Fruit fly (Drosophila melanogaster) whole organism, embryonic: ENCODE data around the gene Ppat-Dpck.

Experiments
- Atf3 ChIP-seq: fragments of 200-800 bp; sonication (Bioruptor generic); optimal IDR thresholded peaks from 3 replicates; lab custom pipeline; 2016; ENCODE audit warnings: missing biosample characterization, missing genetic modification characterization
- B-H2 ChIP-seq: fragments of 200-800 bp; sonication (Bioruptor generic); optimal IDR thresholded peaks from 2 replicates; lab custom pipeline; 2018; ENCODE audit warnings: missing biosample characterization, mild to moderate bottlenecking, missing genetic modification characterization
- Bdp1 ChIP-seq: fragments of 200-800 bp; sonication (Bioruptor generic); optimal IDR thresholded peaks from 3 replicates; lab custom pipeline; 2016; ENCODE audit warnings: missing biosample characterization, missing genetic modification characterization
- CG11696 ChIP-seq: fragments of 200-800 bp; sonication (Bioruptor generic); IDR thresholded peaks from 2 replicates; pipeline ENCODE4 v1.3.6; 2022; ENCODE audit warnings: missing biosample characterization, missing genetic modification characterization
- CG13775 ChIP-seq: fragments of 200-800 bp; sonication (Bioruptor generic); optimal IDR thresholded peaks from 3 replicates; lab custom pipeline; 2017; ENCODE audit warnings: missing biosample characterization, mild to moderate bottlenecking, missing genetic modification characterization
- CG14667 ChIP-seq: fragments of 200-800 bp; sonication (Bioruptor generic); IDR thresholded peaks from 2 replicates; pipeline ENCODE4 v1.3.6; 2022; ENCODE audit warnings: missing biosample characterization, missing genetic modification characterization
- CG14710 ChIP-seq: fragments of 200-800 bp; sonication (Bioruptor generic); optimal IDR thresholded peaks from 3 replicates; lab custom pipeline; 2019; ENCODE audit warnings: missing biosample characterization, mild to moderate bottlenecking, missing genetic modification characterization, moderate library complexity
- CG1602 ChIP-seq: fragments of 200-800 bp; sonication (Bioruptor generic); optimal IDR thresholded peaks from 3 replicates; lab custom pipeline; 2016; ENCODE audit warnings: missing biosample characterization, missing genetic modification characterization
- CG1603 ChIP-seq: fragments of 200-800 bp; sonication (Bioruptor generic); optimal IDR thresholded peaks from 2 replicates; lab custom pipeline; 2019; ENCODE audit warnings: missing biosample characterization, mild to moderate bottlenecking, missing genetic modification characterization, moderate library complexity
- CG17359 ChIP-seq: fragments of 200-800 bp; sonication (Bioruptor generic); optimal IDR thresholded peaks from 3 replicates; lab custom pipeline; 2018; ENCODE audit warnings: missing biosample characterization, mild to moderate bottlenecking, missing genetic modification characterization, moderate library complexity
- CG18011 ChIP-seq: fragments of 200-800 bp; sonication (Bioruptor generic); optimal IDR thresholded peaks from 2 replicates; lab custom pipeline; 2017; ENCODE audit warnings: missing biosample characterization, missing genetic modification characterization, mild to moderate bottlenecking, moderate library complexity, missing genotype
- CG34376 ChIP-seq: fragments of 200-800 bp; sonication (Bioruptor generic); optimal IDR thresholded peaks from 2 replicates; lab custom pipeline; 2018; ENCODE audit warnings: missing biosample characterization, mild to moderate bottlenecking, missing genetic modification characterization
- CG3838 ChIP-seq: fragments of 200-800 bp; sonication (Bioruptor generic); optimal IDR thresholded peaks from 3 replicates; lab custom pipeline; 2016; ENCODE audit warnings: missing biosample characterization, missing genetic modification characterization
- CG4328 ChIP-seq: fragments of 200-800 bp; sonication (Bioruptor generic); optimal IDR thresholded peaks from 3 replicates; lab custom pipeline; 2017; ENCODE audit warnings: missing biosample characterization, missing genetic modification reagents, missing genetic modification characterization
- CG4707 ChIP-seq: fragments of 200-800 bp; sonication (Bioruptor generic); optimal IDR thresholded peaks from 2 replicates; lab custom pipeline; 2018; ENCODE audit warnings: missing biosample characterization, mild to moderate bottlenecking, missing genetic modification characterization, moderate library complexity
- CG7556 ChIP-seq: fragments of 200-800 bp; sonication (Bioruptor generic); optimal IDR thresholded peaks from 2 replicates; lab custom pipeline; 2017; ENCODE audit warnings: missing biosample characterization, mild to moderate bottlenecking, missing genetic modification characterization
- CG8388 ChIP-seq: fragments of 200-800 bp; sonication (Bioruptor generic); optimal IDR thresholded peaks from 2 replicates; lab custom pipeline; 2019; ENCODE audit warnings: missing biosample characterization, mild to moderate bottlenecking, missing genetic modification characterization, moderate library complexity
- CHES-1-like ChIP-seq: fragments of 200-800 bp; sonication (Bioruptor generic); optimal IDR thresholded peaks from 2 replicates; lab custom pipeline; 2016; ENCODE audit warnings: missing biosample characterization, missing genetic modification characterization
- D19B ChIP-seq: fragments of 200-800 bp; sonication (Bioruptor generic); optimal IDR thresholded peaks from 2 replicates; lab custom pipeline; 2017; ENCODE audit warnings: missing biosample characterization, mild to moderate bottlenecking, missing genetic modification characterization
- Drgx ChIP-seq: fragments of 200-800 bp; sonication (Bioruptor generic); IDR thresholded peaks from 2 replicates; pipeline ENCODE4 v1.3.6; 2022; ENCODE audit warnings: missing biosample characterization, missing genetic modification characterization
- Ets97D ChIP-seq: fragments of 200-800 bp; sonication (Bioruptor generic); optimal IDR thresholded peaks from 3 replicates; lab custom pipeline; 2016; ENCODE audit warnings: missing biosample characterization, missing genetic modification characterization
- Hand ChIP-seq: fragments of 200-800 bp; sonication (Bioruptor generic); optimal IDR thresholded peaks from 2 replicates; lab custom pipeline; 2017; ENCODE audit warnings: mild to moderate bottlenecking, missing biosample characterization, missing genetic modification reagents, missing genetic modification characterization
- Mes4 ChIP-seq: fragments of 200-800 bp; sonication (Bioruptor generic); optimal IDR thresholded peaks from 2 replicates; lab custom pipeline; 2016; ENCODE audit warnings: missing biosample characterization, missing genetic modification characterization
- Nf-YB ChIP-seq: fragments of 200-800 bp; sonication (Bioruptor generic); optimal IDR thresholded peaks from 3 replicates; lab custom pipeline; 2019; ENCODE audit warnings: missing biosample characterization, mild to moderate bottlenecking, missing genetic modification characterization, moderate library complexity
- Optix ChIP-seq: fragments of 200-800 bp; sonication (Bioruptor generic); IDR thresholded peaks from 3 replicates; pipeline ENCODE4 v1.3.6; 2022; ENCODE audit warnings: missing biosample characterization, missing genetic modification characterization
- Pdp1 ChIP-seq, 2 experiments: fragments of 200-800 bp; sonication (Bioruptor generic); optimal IDR thresholded peaks; 3 replicates each; lab custom pipeline; 2016; ENCODE audit warnings: missing biosample characterization in 2 of 2, missing genetic modification characterization in 2 of 2, mild to moderate bottlenecking in 1 of 2, moderate library complexity in 1 of 2
- Sox102F ChIP-seq: fragments of 200-800 bp; sonication (Bioruptor generic); optimal IDR thresholded peaks from 2 replicates; lab custom pipeline; 2018; ENCODE audit warnings: missing biosample characterization, mild to moderate bottlenecking, missing genetic modification characterization, moderate library complexity
- TFAM ChIP-seq: fragments of 200-800 bp; sonication (Bioruptor generic); optimal IDR thresholded peaks from 2 replicates; lab custom pipeline; 2017; ENCODE audit warnings: missing biosample characterization, missing genetic modification characterization, inconsistent platforms
- Trl ChIP-seq, 3 experiments: fragments of >200 bp in 2 of 3; fragments of 200-800 bp in 1 of 3; sonication (Bioruptor generic) in 1 of 3; optimal IDR thresholded peaks; 2 replicates in 1 of 3; 3 replicates in 2 of 3; lab custom pipeline; 2016 to 2017; ENCODE audit warnings: missing biosample characterization in 1 of 3, missing genetic modification characterization in 1 of 3
- ash1 ChIP-seq: fragments of 200-800 bp; sonication (Bioruptor generic); optimal IDR thresholded peaks from 2 replicates; lab custom pipeline; 2018; ENCODE audit warnings: missing biosample characterization, mild to moderate bottlenecking, missing genetic modification characterization
- cg ChIP-seq: fragments of 200-800 bp; sonication (Bioruptor generic); optimal IDR thresholded peaks from 3 replicates; lab custom pipeline; 2019; ENCODE audit warnings: missing biosample characterization, mild to moderate bottlenecking, missing genetic modification characterization, moderate library complexity
- chif ChIP-seq, 2 experiments: fragments of 200-800 bp; sonication (Bioruptor generic); optimal IDR thresholded peaks; 3 replicates each; lab custom pipeline; 2016; ENCODE audit warnings: missing biosample characterization in 2 of 2, missing genetic modification characterization in 2 of 2
- chm ChIP-seq: fragments of 200-800 bp; sonication (Bioruptor generic); IDR thresholded peaks from 2 replicates; pipeline ENCODE4 v1.3.6; 2022; ENCODE audit warnings: missing biosample characterization, missing genetic modification characterization
- cwo ChIP-seq: fragments of 200-800 bp; sonication (Bioruptor generic); optimal IDR thresholded peaks from 3 replicates; lab custom pipeline; 2017; ENCODE audit warnings: missing biosample characterization, missing genetic modification characterization, mild to moderate bottlenecking, moderate library complexity, missing genetic modification reagents
- eyg ChIP-seq: fragments of 200-800 bp; sonication (Bioruptor generic); optimal IDR thresholded peaks from 3 replicates; lab custom pipeline; 2016; ENCODE audit warnings: missing biosample characterization, missing genetic modification characterization
- fu2 ChIP-seq: fragments of 200-800 bp; sonication (Bioruptor generic); optimal IDR thresholded peaks from 2 replicates; lab custom pipeline; 2016; ENCODE audit warnings: missing biosample characterization, missing genetic modification characterization
- insv ChIP-seq, 2 experiments: fragments of 200-800 bp; sonication (Bioruptor generic); optimal IDR thresholded peaks; 3 replicates each; lab custom pipeline; 2016 to 2018; ENCODE audit warnings: missing biosample characterization in 2 of 2, missing genetic modification characterization in 2 of 2
- klu ChIP-seq: fragments of 200-800 bp; sonication (Bioruptor generic); IDR thresholded peaks from 2 replicates; pipeline ENCODE4 v1.3.6; 2022; ENCODE audit warnings: missing biosample characterization, missing genetic modification characterization
- luna ChIP-seq: fragments of 200-800 bp; sonication (Bioruptor generic); optimal IDR thresholded peaks from 2 replicates; lab custom pipeline; 2016; ENCODE audit warnings: missing biosample characterization, missing genetic modification characterization
- pum ChIP-seq: fragments of 200-800 bp; sonication (Bioruptor generic); optimal IDR thresholded peaks from 2 replicates; lab custom pipeline; 2016; ENCODE audit warnings: missing biosample characterization, missing genetic modification characterization
- run ChIP-seq: fragments of 200-800 bp; sonication (Bioruptor generic); optimal IDR thresholded peaks from 3 replicates; lab custom pipeline; 2018; ENCODE audit warnings: missing biosample characterization, mild to moderate bottlenecking, missing genetic modification characterization
- ssp ChIP-seq: fragments of 200-800 bp; sonication (Bioruptor generic); IDR thresholded peaks from 2 replicates; pipeline ENCODE4 v1.3.6; 2022; ENCODE audit warnings: missing biosample characterization, missing genetic modification characterization
- sug ChIP-seq: fragments of 200-800 bp; optimal IDR thresholded peaks from 2 replicates; lab custom pipeline; 2019; ENCODE audit warnings: missing biosample characterization, mild to moderate bottlenecking, missing genetic modification characterization, moderate library complexity
- tgo ChIP-seq: fragments of 200-800 bp; sonication (Bioruptor generic); IDR thresholded peaks from 3 replicates; pipeline ENCODE4 v1.3.6; 2022; ENCODE audit warnings: missing biosample characterization, missing genetic modification characterization
- usp ChIP-seq: fragments of >200 bp; optimal IDR thresholded peaks from 2 replicates; lab custom pipeline; 2017; ENCODE audit warnings: missing biosample characterization, missing genetic modification characterization
- zen2 ChIP-seq: fragments of 200-800 bp; sonication (Bioruptor generic); IDR thresholded peaks from 3 replicates; pipeline ENCODE4 v1.3.6; 2022; ENCODE audit warnings: missing biosample characterization, missing genetic modification characterization; ENCODE audit not compliant: partially characterized antibody

Ppat-Dpck gene

dm6 chr3L:5751740-5752579, 16.6 kb downstream of the Ppat-Dpck start, which contains the start of gene DnaJ-1 (continued):
- no peak for TF ChIP-seq usp
- TF ChIP-seq Optix (GFP tag; lab: Robert Waterston, UW): no peak
- no peak for TF ChIP-seq CG1602 (GFP tag; lab: Kevin White, UChicago)
- TF ChIP-seq Ets97D (GFP tag; lab: Kevin White, UChicago): peak; percentile 85
- TF ChIP-seq CG18011: no peak
- no peak for TF ChIP-seq run (tag; lab: Kevin White, UChicago)
- TF ChIP-seq CG14710: peak; percentile 73

dm6 chr3L:5751417-5751739, 17.2 kb downstream of the Ppat-Dpck start:
- TF ChIP-seq insv (GFP tag; optimal IDR thresholded peaks at IDR 0.05; lab: Kevin White, UChicago) (peak in 1 of 2 experiments; percentile 17), CG3838 (no peak), CG14667 (GFP tag; lab: Robert Waterston, UW) (no peak), Pdp1 (GFP tag; optimal IDR thresholded peaks at IDR 0.05; lab: Kevin White, UChicago) (peak in 1 of 2 experiments; percentile 99), Nf-YB (GFP tag; lab: Kevin White, UChicago) (no peak), cwo (GFP tag; lab: Kevin White, UChicago) (peak; percentile 49), ash1 (no peak), sug (tag; lab: Kevin White, UChicago) (peak; percentile 51), Atf3 (no peak), CG4328 (GFP tag; lab: Kevin White, UChicago) (peak; percentile 67)
- TF ChIP-seq, all 482 proteins: peak for 5

- TF ChIP-seq Trl (optimal IDR thresholded peaks at IDR 0.05; lab: Kevin White, UChicago): no peak
- TF ChIP-seq Trl (GFP tag; optimal IDR thresholded peaks at IDR 0.05; lab: Kevin White, UChicago): no peak
- TF ChIP-seq ssp (GFP tag; lab: Robert Waterston, UW): no peak
- no peak; the same call in 2 of the 3 replicates for TF ChIP-seq zen2 (GFP tag; lab: Robert Waterston, UW)
- no peak for TF ChIP-seq D19B (GFP tag; lab: Kevin White, UChicago)
- no peak for TF ChIP-seq Bdp1 (GFP tag; lab: Kevin White, UChicago)
- TF ChIP-seq luna (GFP tag; lab: Kevin White, UChicago): no peak
- TF ChIP-seq cg (GFP tag; lab: Kevin White, UChicago): no peak
- peak; percentile 52 for TF ChIP-seq B-H2 (GFP tag; lab: Kevin White, UChicago)
- TF ChIP-seq Hand (GFP tag; lab: Kevin White, UChicago): no peak
- no peak for TF ChIP-seq CG7556 (GFP tag; lab: Kevin White, UChicago)
- TF ChIP-seq Drgx (GFP tag; lab: Robert Waterston, UW): no peak
- peak; percentile 59 for TF ChIP-seq CG1603 (tag; lab: Kevin White, UChicago)
- TF ChIP-seq CG4707 (GFP tag; lab: Kevin White, UChicago): no peak
- no peak for TF ChIP-seq TFAM (GFP tag; lab: Kevin White, UChicago)
- TF ChIP-seq fu2: no peak
- TF ChIP-seq CG8388 (GFP tag; lab: Kevin White, UChicago): no peak
- no peak for TF ChIP-seq eyg (GFP tag; lab: Kevin White, UChicago)
- TF ChIP-seq CG34376 (GFP tag; lab: Kevin White, UChicago): no peak
- TF ChIP-seq CG17359 (tag; lab: Kevin White, UChicago): no peak
- no peak for TF ChIP-seq CG11696 (GFP tag; lab: Robert Waterston, UW)
- no peak for TF ChIP-seq pum (GFP tag; lab: Kevin White, UChicago)
- no peak for TF ChIP-seq tgo (GFP tag; lab: Robert Waterston, UW)
- no peak for TF ChIP-seq klu (GFP tag; lab: Robert Waterston, UW)
- no peak for TF ChIP-seq Mes4 (GFP tag; lab: Kevin White, UChicago)
- TF ChIP-seq chif (GFP tag; optimal IDR thresholded peaks at IDR 0.05; lab: Kevin White, UChicago): peak in 1 of 2 experiments; percentile 13
- no peak for TF ChIP-seq CG13775 (GFP tag; lab: Kevin White, UChicago)
- no peak for TF ChIP-seq CHES-1-like (GFP tag; lab: Kevin White, UChicago)
- no peak for TF ChIP-seq Sox102F (GFP tag; lab: Kevin White, UChicago)
- TF ChIP-seq chm: no peak
Measured at dm6 chr3L:5749616-5750336, 18.8 kb downstream of the Ppat-Dpck start.
